Worm (Caenorhabditis elegans): Measurements from ENCODE around the gene mrpl-32.

The mrpl-32 gene

DNA sequence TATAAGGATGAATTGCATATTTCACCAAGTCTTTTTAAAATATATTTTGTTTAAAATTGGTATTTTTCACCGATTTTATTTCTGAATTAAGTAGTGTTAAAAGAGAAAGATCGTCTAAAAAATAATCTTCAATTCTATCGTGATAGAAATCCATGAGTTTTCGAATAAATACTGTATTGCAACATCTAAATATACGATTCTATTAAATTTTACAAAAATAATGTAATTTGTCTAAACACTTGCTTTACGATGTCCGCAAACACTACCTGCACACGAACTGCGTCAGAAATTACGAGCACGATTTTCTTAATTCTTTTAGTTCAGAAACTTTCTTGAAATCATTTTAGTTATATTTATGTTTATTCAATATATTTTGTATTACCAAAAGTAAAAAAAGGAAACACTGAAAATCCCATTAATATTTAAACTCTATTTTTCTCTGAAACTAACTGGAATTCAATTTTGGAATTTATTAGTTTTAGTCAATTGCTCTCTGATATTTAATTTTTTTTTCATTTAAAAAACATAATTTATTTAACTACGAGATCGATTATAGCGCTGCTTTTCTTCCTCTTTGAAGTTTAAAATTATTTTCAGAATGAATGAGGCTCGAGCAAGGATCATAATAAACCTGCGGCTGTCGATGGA lies at the start of gene mrpl-32:
TSS of gene mrpl-32 (plus strand) at position 598 of the 648 bp plus-strand sequence.
- TF ChIP-seq K09A11.1 (tag; optimal IDR thresholded peaks at IDR 0.05; ENCODE audit: insufficient read depth) (no peak), syd-9 (tag; optimal IDR thresholded peaks at IDR 0.05) (no peak), hlh-8 (tag; optimal IDR thresholded peaks at IDR 0.05) (no peak), tbx-7 (tag; optimal IDR thresholded peaks at IDR 0.05) (no peak), gmeb-2 (tag; optimal IDR thresholded peaks at IDR 0.05) (no peak), fax-1 (tag; optimal IDR thresholded peaks at IDR 0.05) (no peak), sox-2 (GFP tag; IDR thresholded peaks at IDR 0.05) (no peak), fkh-10 (GFP tag; optimal IDR thresholded peaks at IDR 0.05) (no peak), ceh-19 (GFP tag; optimal IDR thresholded peaks at IDR 0.05) (no peak), hlh-6 (tag; optimal IDR thresholded peaks at IDR 0.05) (no peak), ceh-34 (tag; optimal IDR thresholded peaks at IDR 0.05) (no peak), nhr-11 (tag; optimal IDR thresholded peaks at IDR 0.05) (no peak), ceh-18 (tag; optimal IDR thresholded peaks at IDR 0.05) (no peak), lin-11 (tag; optimal IDR thresholded peaks at IDR 0.05) (no peak), pha-2 (tag; optimal IDR thresholded peaks at IDR 0.05) (no peak), ceh-6 (GFP tag; optimal IDR thresholded peaks at IDR 0.05) (no peak), pag-3 (tag; optimal IDR thresholded peaks at IDR 0.05; ENCODE audit: borderline replicate concordance) (no peak), hlh-13 (GFP tag; optimal IDR thresholded peaks at IDR 0.05) (no peak)

DNA sequence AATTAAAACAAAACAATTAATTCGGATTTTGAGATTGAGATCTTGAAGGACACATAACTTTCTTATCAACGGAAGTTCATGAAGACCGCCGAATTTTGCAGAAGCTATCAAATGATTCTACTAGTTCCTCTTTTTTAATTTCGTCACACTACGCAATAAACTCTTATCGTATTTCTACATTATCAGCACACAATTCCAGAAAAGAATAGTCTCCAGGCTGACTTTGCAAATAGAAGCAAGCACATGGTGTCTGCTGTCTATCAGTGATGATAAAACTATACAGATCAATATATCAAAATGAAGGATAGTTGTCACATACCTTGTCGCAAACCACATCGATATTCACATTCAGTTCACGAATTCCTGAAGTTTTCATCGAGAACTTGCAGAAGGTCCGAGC lies 49.1 kb upstream of the mrpl-32 start:
- TF ChIP-seq unc-86 (tag; optimal IDR thresholded peaks at IDR 0.05) (no peak), ama-1 (optimal IDR thresholded peaks at IDR 0.05) (no peak), elt-2 (tag; optimal IDR thresholded peaks at IDR 0.05) (peak; percentile 66), mec-3 (tag; optimal IDR thresholded peaks at IDR 0.05; ENCODE audit: borderline replicate concordance) (no peak)

DNA sequence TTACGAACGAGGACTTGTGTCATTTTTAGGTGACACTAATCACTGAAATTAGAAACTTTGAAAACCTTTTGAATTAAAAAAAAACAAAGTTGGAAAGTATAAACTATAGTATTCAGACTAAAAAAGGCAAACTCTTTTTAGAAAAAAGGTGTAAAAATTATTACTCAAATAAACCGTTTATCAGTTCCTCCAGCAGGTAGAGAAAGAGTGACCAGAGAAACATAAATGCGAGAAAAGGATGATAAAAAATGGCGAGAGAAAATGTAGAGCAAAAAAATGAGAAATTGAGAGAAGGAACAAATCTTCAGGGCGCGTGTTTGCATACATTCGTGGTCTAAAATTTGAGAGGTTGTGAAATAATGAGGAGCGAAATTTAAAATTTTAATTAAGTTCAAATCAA lies 47.7 kb upstream of the mrpl-32 start, which contains the start of gene lap-1:
TSS of gene lap-1 (minus strand) at position 42 of the 400 bp plus-strand sequence.
- TF ChIP-seq pat-9 (tag; optimal IDR thresholded peaks at IDR 0.05) (no peak), ceh-19 (GFP tag; optimal IDR thresholded peaks at IDR 0.05) (no peak), elt-4 (tag; optimal IDR thresholded peaks at IDR 0.05) (no peak), ttx-3 (tag; optimal IDR thresholded peaks at IDR 0.05) (no peak), ceh-18 (tag; optimal IDR thresholded peaks at IDR 0.05) (no peak), K02D7.2 (tag; optimal IDR thresholded peaks at IDR 0.05) (no peak), pqm-1 (tag; optimal IDR thresholded peaks at IDR 0.05) (no peak), hlh-8 (tag; optimal IDR thresholded peaks at IDR 0.05) (no peak), sdc-2 (tag; optimal IDR thresholded peaks at IDR 0.05) (no peak), npax-4 (tag; optimal IDR thresholded peaks at IDR 0.05) (no peak), ref-2 (tag; optimal IDR thresholded peaks at IDR 0.05) (no peak), ceh-24 (tag; optimal IDR thresholded peaks at IDR 0.05) (no peak), odd-2 (tag; optimal IDR thresholded peaks at IDR 0.05) (no peak), ceh-22 (tag; optimal IDR thresholded peaks at IDR 0.05) (no peak), unc-86 (tag; optimal IDR thresholded peaks at IDR 0.05) (no peak), ama-1 (optimal IDR thresholded peaks at IDR 0.05) (no peak)

DNA sequence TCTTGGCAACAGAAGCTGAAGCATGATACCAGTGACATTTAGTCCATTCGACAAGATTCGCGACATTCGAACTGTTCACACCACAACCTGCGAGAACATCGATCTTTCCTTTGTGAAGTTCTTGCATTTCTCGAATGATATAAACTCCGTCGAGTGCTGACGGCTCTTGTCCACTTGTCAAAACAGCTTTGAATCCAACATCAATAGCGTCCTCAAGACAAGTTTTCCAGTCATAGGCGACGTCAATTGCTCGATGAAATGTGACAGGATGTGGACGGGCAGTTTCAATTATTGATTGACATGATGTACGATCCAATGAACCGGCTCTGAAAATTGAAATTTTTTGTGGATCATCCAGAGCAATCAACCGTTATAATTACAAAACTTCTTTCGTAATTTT lies 46.9 kb upstream of the mrpl-32 start:
- TF ChIP-seq ttx-3 (tag; optimal IDR thresholded peaks at IDR 0.05) (no peak), lim-6 (tag; optimal IDR thresholded peaks at IDR 0.05) (no peak), lin-11 (tag; optimal IDR thresholded peaks at IDR 0.05) (no peak)

DNA sequence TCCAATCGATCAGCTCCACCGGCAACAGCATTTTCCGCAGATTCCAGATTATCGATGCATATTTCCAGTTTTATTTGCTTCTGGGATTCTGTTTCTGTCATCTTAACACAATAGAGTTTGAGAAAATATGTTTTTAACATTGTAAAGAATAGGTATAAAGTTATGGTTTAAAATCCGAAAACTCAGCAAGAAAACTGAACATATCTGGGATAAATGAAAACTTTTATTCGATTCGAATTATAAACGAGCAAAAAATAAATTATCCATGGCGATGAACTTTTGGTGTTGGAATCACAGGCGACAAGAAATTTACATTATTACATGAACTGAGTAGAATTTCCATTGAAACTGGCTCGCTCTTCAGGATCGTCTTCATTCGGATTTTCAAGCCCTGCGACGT lies 46.0 kb upstream of the mrpl-32 start, which contains the start of gene cutc-1:
TSS of gene cutc-1 (minus strand) at position 101 of the 400 bp plus-strand sequence.
- no peak for TF ChIP-seq ceh-6 (GFP tag; optimal IDR thresholded peaks at IDR 0.05)
- no peak for TF ChIP-seq ceh-24 (tag; optimal IDR thresholded peaks at IDR 0.05)
- TF ChIP-seq gmeb-2 (tag; optimal IDR thresholded peaks at IDR 0.05): no peak
- no peak for TF ChIP-seq dmd-4 (tag; optimal IDR thresholded peaks at IDR 0.05; ENCODE audit: borderline replicate concordance)
- no peak for TF ChIP-seq pax-1 (tag; optimal IDR thresholded peaks at IDR 0.05)
- TF ChIP-seq ceh-48 (tag; optimal IDR thresholded peaks at IDR 0.05): no peak
- TF ChIP-seq lim-6 (tag; optimal IDR thresholded peaks at IDR 0.05): no peak
- TF ChIP-seq fkh-6 (tag; optimal IDR thresholded peaks at IDR 0.05): no peak
- no peak for TF ChIP-seq npax-4 (tag; optimal IDR thresholded peaks at IDR 0.05)
- TF ChIP-seq rnt-1 (tag; optimal IDR thresholded peaks at IDR 0.05): no peak
- TF ChIP-seq pqm-1 (tag; optimal IDR thresholded peaks at IDR 0.05): no peak
- no peak for TF ChIP-seq fkh-10 (GFP tag; optimal IDR thresholded peaks at IDR 0.05)

Data from whole organism, late embryonic.